Fruit fly (Drosophila melanogaster) whole organism, pupa: Measurements from ENCODE around the gene Dis3l2.

ENCODE experiments used
- CG10348 ChIP-seq: fragments of 200-800 bp; sonication (Bioruptor generic); IDR thresholded peaks from 2 replicates; pipeline ENCODE4 v1.3.6; 2022; ENCODE audit warnings: missing biosample characterization, missing genetic modification characterization
- CG12605 ChIP-seq: fragments of 200-800 bp; sonication (Bioruptor generic); IDR thresholded peaks from 2 replicates; pipeline ENCODE4 v1.3.6; 2022; ENCODE audit warnings: missing biosample characterization, missing genetic modification characterization
- CG13204 ChIP-seq: fragments of 200-800 bp; sonication (Bioruptor generic); optimal IDR thresholded peaks from 2 replicates; lab custom pipeline; 2018; ENCODE audit warnings: missing biosample characterization, mild to moderate bottlenecking, missing genetic modification characterization, moderate library complexity
- CG14655 ChIP-seq: fragments of 200-800 bp; sonication (Bioruptor generic); optimal IDR thresholded peaks from 3 replicates; lab custom pipeline; 2017; ENCODE audit warnings: mild to moderate bottlenecking, missing biosample characterization, missing genetic modification reagents, missing genetic modification characterization
- CG15710 ChIP-seq: fragments of 200-800 bp; sonication (Bioruptor generic); optimal IDR thresholded peaks from 2 replicates; lab custom pipeline; 2018; ENCODE audit warnings: missing biosample characterization, mild to moderate bottlenecking, missing genetic modification characterization, moderate library complexity
- CG17806 ChIP-seq: fragments of 200-800 bp; sonication (Bioruptor generic); optimal IDR thresholded peaks from 2 replicates; lab custom pipeline; 2018; ENCODE audit warnings: missing biosample characterization, mild to moderate bottlenecking, missing genetic modification characterization, moderate library complexity
- CG32121 ChIP-seq: fragments of 200-800 bp; sonication (Bioruptor generic); IDR thresholded peaks from 2 replicates; pipeline ENCODE4 v1.3.6; 2022; ENCODE audit warnings: missing biosample characterization, missing genetic modification characterization
- CG34367 ChIP-seq: fragments of 200-800 bp; sonication (Bioruptor generic); optimal IDR thresholded peaks from 2 replicates; lab custom pipeline; 2018; ENCODE audit warnings: missing biosample characterization, mild to moderate bottlenecking, missing genetic modification characterization
- CG4496 ChIP-seq: fragments of 200-800 bp; sonication (Bioruptor generic); IDR thresholded peaks from 3 replicates; pipeline ENCODE4 v1.3.6; 2022; ENCODE audit warnings: missing biosample characterization, missing genetic modification characterization
- CG8159 ChIP-seq: fragments of 200-800 bp; sonication (Bioruptor generic); optimal IDR thresholded peaks from 3 replicates; lab custom pipeline; 2018; ENCODE audit warnings: missing biosample characterization, mild to moderate bottlenecking, missing genetic modification characterization, moderate library complexity
- CG8301 ChIP-seq: fragments of 200-800 bp; sonication (Bioruptor generic); optimal IDR thresholded peaks from 2 replicates; lab custom pipeline; 2018; ENCODE audit warnings: missing biosample characterization, mild to moderate bottlenecking, missing genetic modification characterization
- CG9948 ChIP-seq: fragments of 200-800 bp; sonication (Bioruptor generic); optimal IDR thresholded peaks from 2 replicates; lab custom pipeline; 2018; ENCODE audit warnings: missing biosample characterization, mild to moderate bottlenecking, missing genetic modification characterization, moderate library complexity
- D1 ChIP-seq: fragments of 200-800 bp; sonication (Bioruptor generic); optimal IDR thresholded peaks from 2 replicates; lab custom pipeline; 2018; ENCODE audit warnings: missing biosample characterization, mild to moderate bottlenecking, missing genetic modification characterization, moderate library complexity
- EcR ChIP-seq: fragments of 200-800 bp; sonication (Bioruptor generic); optimal IDR thresholded peaks from 3 replicates; lab custom pipeline; 2019; ENCODE audit warnings: missing biosample characterization, missing genetic modification characterization, mild to moderate bottlenecking, moderate library complexity, missing genetic modification reagents
- Ets98B ChIP-seq: fragments of 200-800 bp; sonication (Bioruptor generic); IDR thresholded peaks from 2 replicates; pipeline ENCODE4 v1.3.6; 2022; ENCODE audit warnings: missing biosample characterization, missing genetic modification characterization
- Pif1A ChIP-seq: fragments of 200-800 bp; sonication (Bioruptor generic); optimal IDR thresholded peaks from 3 replicates; lab custom pipeline; 2016; ENCODE audit warnings: missing biosample characterization, missing genetic modification characterization
- Pif1B ChIP-seq: fragments of 200-800 bp; sonication (Bioruptor generic); optimal IDR thresholded peaks from 3 replicates; lab custom pipeline; 2016; ENCODE audit warnings: missing biosample characterization, missing genetic modification characterization
- Snoo ChIP-seq: fragments of 200-800 bp; sonication (Bioruptor generic); optimal IDR thresholded peaks from 3 replicates; lab custom pipeline; 2017; ENCODE audit warnings: missing biosample characterization, mild to moderate bottlenecking, missing genetic modification characterization, inconsistent platforms
- fd96Ca ChIP-seq: fragments of 200-800 bp; sonication (Bioruptor generic); IDR thresholded peaks from 3 replicates; pipeline ENCODE4 v1.3.6; 2022; ENCODE audit warnings: missing biosample characterization, missing genetic modification characterization
- gl ChIP-seq: fragments of 200-800 bp; sonication (Bioruptor generic); optimal IDR thresholded peaks from 2 replicates; lab custom pipeline; 2018; ENCODE audit warnings: missing biosample characterization, mild to moderate bottlenecking, missing genetic modification characterization
- rn ChIP-seq: fragments of 200-800 bp; sonication (Bioruptor generic); IDR thresholded peaks from 2 replicates; pipeline ENCODE4 v1.3.6; 2022; ENCODE audit warnings: missing biosample characterization, missing genetic modification characterization

The Dis3l2 gene

DNA sequence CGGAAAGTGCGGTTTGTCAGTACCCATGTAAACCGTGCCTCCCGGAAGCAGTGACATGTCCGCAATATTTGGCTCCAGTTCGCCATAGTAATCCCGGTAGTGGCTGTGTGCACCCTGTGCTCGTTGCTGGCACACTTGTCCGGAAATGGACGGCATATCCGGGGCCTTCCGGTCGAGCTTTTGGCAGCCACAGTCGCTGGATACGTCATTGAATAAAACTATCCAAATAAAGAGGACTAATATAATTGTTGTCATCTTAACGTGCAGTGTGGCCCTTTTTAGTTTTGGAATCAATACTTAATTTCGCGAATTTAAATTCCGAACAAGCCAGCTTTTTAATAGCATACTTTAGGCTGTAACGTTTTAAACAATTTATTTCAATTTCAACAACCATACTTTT is 36.6 kb upstream of the Dis3l2 start, which contains the start of gene CG7049:
Gene CG7049 (minus strand): TSS at position 280 of the 400 bp plus-strand sequence.
- no peak for TF ChIP-seq CG8159
- TF ChIP-seq gl = no peak
- TF ChIP-seq EcR (GFP tag; lab: Kevin White, UChicago) = no peak
- TF ChIP-seq CG8301 (tag; lab: Kevin White, UChicago) = no peak
- TF ChIP-seq CG14655 (GFP tag; lab: Kevin White, UChicago) = no peak
- TF ChIP-seq CG32121 (GFP tag; lab: Robert Waterston, UW) = no peak
- no peak for TF ChIP-seq CG4496
- no peak for TF ChIP-seq fd96Ca (GFP tag; lab: Robert Waterston, UW)
- no peak for TF ChIP-seq CG9948 (tag; lab: Kevin White, UChicago)
- no peak for TF ChIP-seq CG15710
- no peak for TF ChIP-seq Pif1A (GFP tag; lab: Kevin White, UChicago)
- no peak for TF ChIP-seq CG12605 (GFP tag; lab: Robert Waterston, UW)

DNA sequence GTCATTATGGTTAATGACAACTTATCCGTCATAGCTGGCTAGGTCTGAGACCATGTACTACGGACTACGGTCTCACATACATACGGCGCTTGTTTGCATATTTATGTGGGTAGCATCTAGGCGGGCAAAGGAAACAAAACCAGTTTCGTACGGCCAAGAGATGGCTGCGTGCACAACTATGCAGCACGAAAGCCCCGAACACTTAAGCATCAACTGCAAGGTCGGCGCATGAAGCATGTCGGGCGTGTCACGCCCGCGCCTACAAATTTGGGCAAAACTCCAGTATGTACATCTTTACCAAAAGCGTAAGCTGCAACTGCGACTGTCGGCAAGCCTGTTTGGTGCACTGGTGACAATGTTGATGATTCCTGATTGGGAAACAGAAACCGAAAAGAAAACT is 34.6 kb upstream of the Dis3l2 start:
- no peak for TF ChIP-seq CG4496
- TF ChIP-seq Pif1A (GFP tag; lab: Kevin White, UChicago) = no peak
- TF ChIP-seq CG34367 (tag; lab: Kevin White, UChicago) = no peak
- no peak for TF ChIP-seq rn (GFP tag; lab: Robert Waterston, UW)
- TF ChIP-seq EcR (GFP tag; lab: Kevin White, UChicago) = no peak
- TF ChIP-seq gl = no peak
- no peak for TF ChIP-seq Pif1B
- TF ChIP-seq CG17806 (tag; lab: Kevin White, UChicago) = no peak
- TF ChIP-seq CG13204 (GFP tag; lab: Kevin White, UChicago) = no peak
- no peak for TF ChIP-seq CG15710
- TF ChIP-seq CG12605 (GFP tag; lab: Robert Waterston, UW) = no peak
- no peak for TF ChIP-seq CG14655 (GFP tag; lab: Kevin White, UChicago)
- no peak for TF ChIP-seq CG32121 (GFP tag; lab: Robert Waterston, UW)
- no peak for TF ChIP-seq Ets98B (GFP tag; lab: Robert Waterston, UW)
- TF ChIP-seq Snoo (tag; lab: Kevin White, UChicago) = no peak
- no peak for TF ChIP-seq D1 (tag; lab: Kevin White, UChicago)
- TF ChIP-seq fd96Ca (GFP tag; lab: Robert Waterston, UW) = no peak
- TF ChIP-seq CG10348 (GFP tag; lab: Robert Waterston, UW) = no peak
- no peak for TF ChIP-seq CG8301 (tag; lab: Kevin White, UChicago)
- TF ChIP-seq CG8159 = no peak

DNA sequence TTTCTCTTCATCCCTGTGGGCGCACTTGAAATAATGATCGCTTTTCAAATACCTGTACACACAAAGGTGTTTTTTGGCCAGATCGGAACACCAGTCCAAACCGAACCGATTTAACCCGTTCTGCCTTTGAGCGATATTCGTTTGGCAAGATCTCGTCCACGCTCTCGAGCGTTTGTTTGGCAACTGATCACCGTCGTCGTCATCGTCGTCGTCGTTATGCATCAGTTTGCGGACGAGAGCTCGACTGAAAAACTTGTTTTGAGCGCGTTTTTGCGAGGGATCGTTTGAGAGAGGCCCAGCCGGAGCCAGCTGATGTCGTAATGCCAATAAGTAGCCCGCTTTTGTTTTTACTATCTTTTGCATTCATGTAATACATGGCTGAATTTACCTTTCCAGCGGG is 34.1 kb upstream of the Dis3l2 start:
- TF ChIP-seq CG14655 (GFP tag; lab: Kevin White, UChicago) (no peak), EcR (GFP tag; lab: Kevin White, UChicago) (peak; percentile 14), CG8159 (no peak), CG8301 (tag; lab: Kevin White, UChicago) (no peak), Pif1B (no peak), fd96Ca (GFP tag; lab: Robert Waterston, UW) (no peak), CG15710 (no peak), CG10348 (GFP tag; lab: Robert Waterston, UW) (no peak), CG17806 (tag; lab: Kevin White, UChicago) (peak; percentile 0)
- TF ChIP-seq, all 21 proteins: peak for 2

- no peak for TF ChIP-seq CG32121 (GFP tag; lab: Robert Waterston, UW)
- TF ChIP-seq CG15710 = no peak
- TF ChIP-seq CG8301 (tag; lab: Kevin White, UChicago) = no peak
- TF ChIP-seq CG17806 (tag; lab: Kevin White, UChicago) = no peak
- no peak for TF ChIP-seq Pif1A (GFP tag; lab: Kevin White, UChicago)
- no peak for TF ChIP-seq Ets98B (GFP tag; lab: Robert Waterston, UW)
- no peak for TF ChIP-seq fd96Ca (GFP tag; lab: Robert Waterston, UW)
These were observed 33.5 kb upstream of the Dis3l2 start, which contains the start of gene Vdup1 for dm6 chr3L:178913-179488. Gene Vdup1 (minus strand): TSS chr3L:178963.

- TF ChIP-seq CG4496 (no peak), CG12605 (GFP tag; lab: Robert Waterston, UW) (no peak), Ets98B (GFP tag; lab: Robert Waterston, UW) (no peak), CG17806 (tag; lab: Kevin White, UChicago) (no peak), CG8159 (peak; percentile 23), EcR (GFP tag; lab: Kevin White, UChicago) (peak; percentile 39), CG34367 (tag; lab: Kevin White, UChicago) (no peak), rn (GFP tag; lab: Robert Waterston, UW) (no peak), D1 (tag; lab: Kevin White, UChicago) (no peak)
- TF ChIP-seq, all 21 proteins: peak for 2
These were observed 32.8 kb upstream of the Dis3l2 start, which contains the start of gene CG13875 for dm6 chr3L:179490-180261. Gene CG13875 (plus strand): TSS chr3L:179923.

DNA sequence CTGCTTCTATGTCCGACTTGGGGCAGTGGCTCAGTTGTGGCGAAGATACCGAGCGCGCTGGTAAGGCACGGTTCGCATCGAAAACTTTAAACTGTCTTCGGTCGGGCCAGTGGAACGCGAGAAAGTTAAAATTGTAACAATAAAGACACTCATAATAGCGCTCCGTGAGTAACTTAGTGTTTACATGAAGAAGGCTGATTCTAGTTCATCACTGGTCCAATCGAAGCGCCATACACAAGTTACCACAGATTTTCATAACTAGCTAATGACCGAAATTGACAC is 32.3 kb upstream of the Dis3l2 start:
- TF ChIP-seq CG14655 (GFP tag; lab: Kevin White, UChicago) = no peak
- TF ChIP-seq CG8159 = no peak
- no peak for TF ChIP-seq Pif1A (GFP tag; lab: Kevin White, UChicago)
- no peak for TF ChIP-seq CG15710
- TF ChIP-seq CG34367 (tag; lab: Kevin White, UChicago) = no peak
- TF ChIP-seq CG4496 = no peak
- no peak for TF ChIP-seq CG13204 (GFP tag; lab: Kevin White, UChicago)
- no peak for TF ChIP-seq D1 (tag; lab: Kevin White, UChicago)
- TF ChIP-seq Pif1B = no peak
- no peak for TF ChIP-seq CG9948 (tag; lab: Kevin White, UChicago)
- no peak for TF ChIP-seq CG10348 (GFP tag; lab: Robert Waterston, UW)
- TF ChIP-seq Ets98B (GFP tag; lab: Robert Waterston, UW) = no peak
- no peak for TF ChIP-seq rn (GFP tag; lab: Robert Waterston, UW)
- TF ChIP-seq CG12605 (GFP tag; lab: Robert Waterston, UW) = no peak
- no peak for TF ChIP-seq Snoo (tag; lab: Kevin White, UChicago)
- TF ChIP-seq EcR (GFP tag; lab: Kevin White, UChicago) = no peak
- no peak for TF ChIP-seq gl
- TF ChIP-seq CG17806 (tag; lab: Kevin White, UChicago) = no peak
- TF ChIP-seq CG8301 (tag; lab: Kevin White, UChicago) = no peak
- TF ChIP-seq CG32121 (GFP tag; lab: Robert Waterston, UW) = no peak
